Fruit fly (Drosophila melanogaster) whole organism: ENCODE data around the gene CG11927.

Source experiments
- CG8478 ChIP-seq: fragments of >200 bp; optimal IDR thresholded peaks from 2 replicates; lab custom pipeline; 2018; ENCODE audit warnings: inconsistent platforms
- Dll ChIP-seq: fragments of >200 bp; optimal IDR thresholded peaks from 2 replicates; lab custom pipeline; 2017
- EcR ChIP-seq, 2 experiments: fragments of >200 bp; optimal IDR thresholded peaks; 2 replicates each; lab custom pipeline; 2017; ENCODE audit warnings: missing biosample characterization in 2 of 2, missing genetic modification characterization in 2 of 2, missing genetic modification reagents in 2 of 2
- pan ChIP-seq: fragments of >200 bp; optimal IDR thresholded peaks from 2 replicates; lab custom pipeline; 2017
- psq ChIP-seq: fragments of >200 bp; optimal IDR thresholded peaks from 2 replicates; lab custom pipeline; 2017
- usp ChIP-seq: fragments of >200 bp; optimal IDR thresholded peaks from 2 replicates; lab custom pipeline; 2017; ENCODE audit warnings: missing biosample characterization, missing genetic modification characterization, mixed read lengths

DNA sequence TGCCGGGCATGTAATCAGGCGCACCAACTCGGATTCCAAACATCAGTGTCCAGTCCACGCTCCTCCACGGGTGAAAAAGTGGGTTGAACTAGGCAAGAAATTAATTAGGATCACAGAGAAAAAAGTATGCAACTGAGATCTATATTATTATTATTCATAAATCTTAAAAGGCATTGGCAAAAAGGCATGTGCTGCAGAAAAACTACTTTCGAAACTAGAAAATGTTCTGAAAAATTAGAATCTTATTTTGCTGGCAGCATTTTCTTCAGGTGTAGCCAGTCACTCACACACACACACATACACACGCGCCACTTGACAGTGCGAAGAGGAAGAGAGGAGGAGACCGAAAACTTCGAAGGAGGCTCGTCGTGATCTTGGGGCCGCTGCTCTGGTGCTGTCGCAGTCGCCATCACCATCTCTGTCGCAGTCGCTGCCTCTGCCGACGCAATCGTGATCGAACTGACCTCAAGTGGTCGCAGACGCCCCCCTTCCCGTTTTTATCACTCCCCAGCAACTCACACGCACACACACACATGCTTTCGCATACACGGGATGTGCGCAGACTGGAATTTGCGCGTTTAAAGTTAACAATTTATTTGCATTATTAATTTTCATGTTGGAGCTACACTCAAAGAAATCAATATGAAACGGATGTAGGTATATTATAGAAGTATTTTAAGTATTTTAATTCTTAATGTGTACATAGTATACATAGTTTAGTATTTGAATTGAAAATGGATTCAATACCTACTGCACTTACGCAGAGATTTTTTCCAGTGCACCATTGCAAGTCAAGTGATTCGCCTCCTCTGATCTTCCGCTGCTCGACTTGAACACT is 40.0 kb downstream of the CG11927 start:
- no peak for TF ChIP-seq psq (lab: Kevin White, UChicago)
- TF ChIP-seq pan (lab: Kevin White, UChicago), result no peak
- no peak for TF ChIP-seq Dll (lab: Kevin White, UChicago)
- no peak for TF ChIP-seq usp
- TF ChIP-seq EcR (GFP tag; optimal IDR thresholded peaks at IDR 0.05; lab: Kevin White, UChicago), result no peak
- no peak for TF ChIP-seq CG8478
